Worm (Caenorhabditis elegans) whole organism, L4/young adult: ENCODE measurements around the gene eat-6.

Experiments used
- W03F9.2 ChIP-seq: fragments of 150-350 bp; optimal IDR thresholded peaks from 2 replicates; lab custom pipeline; 2014; ENCODE audit warnings: missing biosample characterization, missing genetic modification characterization
- dao-5 ChIP-seq: sonication (generic microtip); optimal IDR thresholded peaks from 2 replicates; lab custom pipeline; 2016; ENCODE audit warnings: missing genotype, missing genetic modification characterization, moderate library complexity, missing compliant biosample characterization
- him-1 ChIP-seq: sonication (generic microtip); optimal IDR thresholded peaks from 2 replicates; lab custom pipeline; 2016; ENCODE audit warnings: missing genotype, missing genetic modification reagents, missing genetic modification characterization, missing compliant biosample characterization

Gene eat-6

ce11 chrV:13092349-13092748 lies 37.4 kb downstream of the eat-6 start, which contains the start of gene lurp-4:
TSS of gene lurp-4 (plus strand) at chrV:13092649.
- TF ChIP-seq him-1 (tag; lab: Kevin White, UChicago) (no peak), dao-5 (no peak), W03F9.2 (tag; lab: Kevin White, UChicago) (no peak)

- TF ChIP-seq him-1 (tag; lab: Kevin White, UChicago) (no peak), dao-5 (no peak), W03F9.2 (tag; lab: Kevin White, UChicago) (no peak)
Measured at ce11 chrV:13090130-13090770, 39.5 kb downstream of the eat-6 start, which contains the start of gene C34B4.4. TSS of gene C34B4.4 (plus strand) at chrV:13090405.

ce11 chrV:13088485-13088884 lies 41.3 kb downstream of the eat-6 start:
- no peak for TF ChIP-seq W03F9.2 (tag; lab: Kevin White, UChicago)
- no peak for TF ChIP-seq dao-5
- no peak for TF ChIP-seq him-1 (tag; lab: Kevin White, UChicago)

- peak; percentile 32 for TF ChIP-seq W03F9.2 (tag; lab: Kevin White, UChicago)
- TF ChIP-seq him-1 (tag; lab: Kevin White, UChicago): peak; percentile 67
- peak; percentile 3 for TF ChIP-seq dao-5
Measured at ce11 chrV:13085917-13086552, 43.8 kb downstream of the eat-6 start.

ce11 chrV:13085227-13085640 lies 44.6 kb downstream of the eat-6 start:
- TF ChIP-seq W03F9.2 (tag; lab: Kevin White, UChicago) (no peak), dao-5 (no peak), him-1 (tag; lab: Kevin White, UChicago) (no peak)

- TF ChIP-seq W03F9.2 (tag; lab: Kevin White, UChicago) (no peak), dao-5 (no peak), him-1 (tag; lab: Kevin White, UChicago) (no peak)
Measured at ce11 chrV:13083751-13084672, 45.8 kb downstream of the eat-6 start.

- TF ChIP-seq him-1 (tag; lab: Kevin White, UChicago) (peak; percentile 45), W03F9.2 (tag; lab: Kevin White, UChicago) (peak; percentile 26), dao-5 (no peak)
Measured at ce11 chrV:13082442-13083126, 47.2 kb downstream of the eat-6 start, which contains the start of gene C34B4.2. TSS of gene C34B4.2 (plus strand) at chrV:13083055.

ce11 chrV:13081197-13081747 lies 48.5 kb downstream of the eat-6 start:
- no peak for TF ChIP-seq W03F9.2 (tag; lab: Kevin White, UChicago)
- no peak for TF ChIP-seq him-1 (tag; lab: Kevin White, UChicago)
- no peak for TF ChIP-seq dao-5
